Worm (Caenorhabditis elegans): ENCODE measurements around the gene F02D10.2.

The F02D10.2 gene

ce11 chrX:13414974-13415373, 48.7 kb downstream of the F02D10.2 start (continued):
- TF ChIP-seq ceh-82 (tag; optimal IDR thresholded peaks at IDR 0.05) (no peak), daf-12 (tag; optimal IDR thresholded peaks at IDR 0.05) (no peak), Y75B8A.6 (GFP tag; IDR thresholded peaks at IDR 0.05) (no peak), lin-1 (GFP tag; IDR thresholded peaks at IDR 0.05) (peak; percentile 59; the same call in 1 of the 2 replicates), lin-39 (tag; optimal IDR thresholded peaks at IDR 0.05) (no peak), lim-7 (GFP tag; IDR thresholded peaks at IDR 0.05) (peak; percentile 76), zfp-2 (tag; optimal IDR thresholded peaks at IDR 0.05) (no peak)

Data from whole organism, L4 larva.